Worm (Caenorhabditis elegans): ENCODE results near the gene latd-1.

- no peak for TF ChIP-seq lsy-2 (tag; optimal IDR thresholded peaks at IDR 0.05)
- TF ChIP-seq elt-3 (tag; optimal IDR thresholded peaks at IDR 0.05): no peak
- no peak for TF ChIP-seq nhr-28 (tag; optimal IDR thresholded peaks at IDR 0.05)
- no peak for TF ChIP-seq mab-5 (tag; optimal IDR thresholded peaks at IDR 0.05)
- no peak for TF ChIP-seq cnd-1 (tag; optimal IDR thresholded peaks at IDR 0.05)
- TF ChIP-seq lin-13 (tag; optimal IDR thresholded peaks at IDR 0.05): no peak
- no peak for TF ChIP-seq sptf-1 (tag; optimal IDR thresholded peaks at IDR 0.05)
- TF ChIP-seq pha-4 (tag; optimal IDR thresholded peaks at IDR 0.05): no peak
Observed at ce11 chrX:7875854-7876253, 21.7 kb downstream of the latd-1 start, which contains the start of gene cca-1.
